Fruit fly (Drosophila melanogaster) whole organism, pupa: Measurements from ENCODE around the gene CG34132.

Source experiments
- CG12605 ChIP-seq: fragments of 200-800 bp; sonication (Bioruptor generic); IDR thresholded peaks from 2 replicates; pipeline ENCODE4 v1.3.6; 2022; ENCODE audit warnings: missing biosample characterization, missing genetic modification characterization
- CG13204 ChIP-seq: fragments of 200-800 bp; sonication (Bioruptor generic); optimal IDR thresholded peaks from 2 replicates; lab custom pipeline; 2018; ENCODE audit warnings: missing biosample characterization, mild to moderate bottlenecking, missing genetic modification characterization, moderate library complexity
- CG14655 ChIP-seq: fragments of 200-800 bp; sonication (Bioruptor generic); optimal IDR thresholded peaks from 3 replicates; lab custom pipeline; 2017; ENCODE audit warnings: mild to moderate bottlenecking, missing biosample characterization, missing genetic modification reagents, missing genetic modification characterization
- CG15710 ChIP-seq: fragments of 200-800 bp; sonication (Bioruptor generic); optimal IDR thresholded peaks from 2 replicates; lab custom pipeline; 2018; ENCODE audit warnings: missing biosample characterization, mild to moderate bottlenecking, missing genetic modification characterization, moderate library complexity
- CG17806 ChIP-seq: fragments of 200-800 bp; sonication (Bioruptor generic); optimal IDR thresholded peaks from 2 replicates; lab custom pipeline; 2018; ENCODE audit warnings: missing biosample characterization, mild to moderate bottlenecking, missing genetic modification characterization, moderate library complexity
- CG32121 ChIP-seq: fragments of 200-800 bp; sonication (Bioruptor generic); IDR thresholded peaks from 2 replicates; pipeline ENCODE4 v1.3.6; 2022; ENCODE audit warnings: missing biosample characterization, missing genetic modification characterization
- CG34367 ChIP-seq: fragments of 200-800 bp; sonication (Bioruptor generic); optimal IDR thresholded peaks from 2 replicates; lab custom pipeline; 2018; ENCODE audit warnings: missing biosample characterization, mild to moderate bottlenecking, missing genetic modification characterization
- CG4496 ChIP-seq: fragments of 200-800 bp; sonication (Bioruptor generic); IDR thresholded peaks from 3 replicates; pipeline ENCODE4 v1.3.6; 2022; ENCODE audit warnings: missing biosample characterization, missing genetic modification characterization
- CG8301 ChIP-seq: fragments of 200-800 bp; sonication (Bioruptor generic); optimal IDR thresholded peaks from 2 replicates; lab custom pipeline; 2018; ENCODE audit warnings: missing biosample characterization, mild to moderate bottlenecking, missing genetic modification characterization
- CG9948 ChIP-seq: fragments of 200-800 bp; sonication (Bioruptor generic); optimal IDR thresholded peaks from 2 replicates; lab custom pipeline; 2018; ENCODE audit warnings: missing biosample characterization, mild to moderate bottlenecking, missing genetic modification characterization, moderate library complexity
- EcR ChIP-seq: fragments of 200-800 bp; sonication (Bioruptor generic); optimal IDR thresholded peaks from 3 replicates; lab custom pipeline; 2019; ENCODE audit warnings: missing biosample characterization, missing genetic modification characterization, mild to moderate bottlenecking, moderate library complexity, missing genetic modification reagents
- gl ChIP-seq: fragments of 200-800 bp; sonication (Bioruptor generic); optimal IDR thresholded peaks from 2 replicates; lab custom pipeline; 2018; ENCODE audit warnings: missing biosample characterization, mild to moderate bottlenecking, missing genetic modification characterization

DNA sequence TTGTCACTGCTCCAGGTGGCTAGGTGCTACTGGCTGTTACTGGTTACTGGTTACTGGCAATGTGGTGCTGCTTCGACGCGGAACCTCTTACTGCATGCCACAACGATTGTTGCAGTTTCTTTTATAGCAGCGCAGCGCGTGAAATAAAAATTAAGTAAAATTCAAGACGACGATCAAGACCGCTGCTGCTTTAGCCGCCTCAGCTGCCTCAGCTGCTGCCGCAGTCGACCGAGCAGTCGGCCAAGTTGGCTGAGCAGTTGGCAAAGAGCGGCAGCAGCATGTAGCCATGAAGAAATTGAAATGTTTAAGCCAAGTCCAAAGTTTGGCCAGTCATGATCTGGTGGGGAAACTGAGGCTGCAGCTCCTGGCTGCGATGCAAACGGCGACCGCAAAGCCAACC, 24.6 kb upstream of the CG34132 start, which contains the start of gene TwdlE:
- TF ChIP-seq CG32121 (GFP tag; lab: Robert Waterston, UW) (no peak), CG17806 (tag; lab: Kevin White, UChicago) (no peak), EcR (no peak), CG15710 (tag; lab: Kevin White, UChicago) (no peak), CG34367 (tag; lab: Kevin White, UChicago) (no peak), CG9948 (no peak), CG8301 (tag; lab: Kevin White, UChicago) (no peak), gl (tag; lab: Kevin White, UChicago) (no peak), CG14655 (GFP tag; lab: Kevin White, UChicago) (no peak), CG4496 (GFP tag; lab: Robert Waterston, UW) (no peak), CG12605 (GFP tag; lab: Robert Waterston, UW) (no peak), CG13204 (GFP tag; lab: Kevin White, UChicago) (no peak)
